Fruit fly (Drosophila melanogaster) whole organism, wandering third instar larva: ENCODE measurements around the gene pelo.

Experiments used
- Jra ChIP-seq: sonication (Bioruptor generic); optimal IDR thresholded peaks from 2 replicates; lab custom pipeline; 2016; ENCODE audit warnings: missing biosample characterization, missing genetic modification characterization
- foxo ChIP-seq, 2 experiments: fragments of 200-800 bp; sonication (Bioruptor generic); optimal IDR thresholded peaks; 2 replicates in 1 of 2; 3 replicates in 1 of 2; lab custom pipeline; 2016 to 2017; ENCODE audit warnings: missing biosample characterization in 2 of 2, missing genetic modification characterization in 2 of 2

- TF ChIP-seq foxo (GFP tag; optimal IDR thresholded peaks at IDR 0.05; lab: Kevin White, UChicago) = no peak
- no peak for TF ChIP-seq Jra
Measured at dm6 chr2L:9662977-9663376, 37.6 kb upstream of the pelo start.
